Fruit fly (Drosophila melanogaster): ENCODE results near the gene CG10597.

- TF ChIP-seq CG14711 (tag; optimal IDR thresholded peaks at IDR 0.05), result no peak
- TF ChIP-seq kay (GFP tag; ENCODE audit: borderline replicate concordance), result no peak
- TF ChIP-seq cic (GFP tag; optimal IDR thresholded peaks at IDR 0.05), result no peak
- no peak for TF ChIP-seq CG11617 (GFP tag; optimal IDR thresholded peaks at IDR 0.05)
- no peak for TF ChIP-seq cnc (optimal IDR thresholded peaks at IDR 0.05)
- no peak for TF ChIP-seq tj (GFP tag; optimal IDR thresholded peaks at IDR 0.05)
- TF ChIP-seq toe (GFP tag; optimal IDR thresholded peaks at IDR 0.05), result no peak
- TF ChIP-seq ovo (GFP tag; optimal IDR thresholded peaks at IDR 0.05), result no peak
- no peak for TF ChIP-seq CG1620 (GFP tag; optimal IDR thresholded peaks at IDR 0.05)
- TF ChIP-seq Crg-1 (GFP tag; optimal IDR thresholded peaks at IDR 0.05), result no peak
Observed at dm6 chrX:17265402-17266028, 34.7 kb upstream of the CG10597 start.

All from whole organism, adult.